Worm (Caenorhabditis elegans): ENCODE results near the gene Y102A5C.40.

DNA sequence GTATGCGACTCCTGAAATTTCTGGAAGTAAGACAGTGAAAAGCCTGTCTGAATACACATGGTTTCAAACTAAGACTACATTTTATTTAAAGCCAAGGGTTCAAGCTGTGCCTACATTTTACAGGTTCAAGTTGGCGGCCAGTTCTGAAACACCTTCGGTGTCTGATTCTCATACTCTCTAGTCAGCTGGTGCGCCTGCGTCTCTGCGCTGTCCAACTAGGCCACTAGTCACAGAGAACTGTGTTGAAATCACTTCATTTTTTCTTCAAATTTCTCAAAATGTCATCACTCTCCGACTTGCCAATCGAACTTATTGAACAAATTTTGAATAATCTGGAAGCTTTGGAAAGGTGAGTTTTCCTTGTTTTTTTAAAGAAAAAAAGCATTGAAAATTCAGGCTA is 20.3 kb downstream of the Y102A5C.40 start, which contains the start of gene fbxa-90:
- TF ChIP-seq ztf-23 (GFP tag; IDR thresholded peaks at IDR 0.05) (no peak), flt-1 (GFP tag; IDR thresholded peaks at IDR 0.05) (no peak), tab-1 (GFP tag; IDR thresholded peaks at IDR 0.05) (no peak), klf-2 (GFP tag; conservative IDR thresholded peaks at IDR 0.05) (no peak)
